Worm (Caenorhabditis elegans) whole organism, young adult: ENCODE data around the gene T22D1.8.

Experiments used
- B0035.1 ChIP-seq: sonication (generic microtip); optimal IDR thresholded peaks from 2 replicates; lab custom pipeline; 2016; ENCODE audit warnings: missing genetic modification characterization, mild to moderate bottlenecking, missing compliant biosample characterization, missing genotype, missing genetic modification reagents
- B0336.3 ChIP-seq: fragments of 200-800 bp; sonication (Bioruptor generic); IDR thresholded peaks from 2 replicates; pipeline ENCODE4 v1.3.6; 2022; ENCODE audit warnings: missing genetic modification characterization, missing compliant biosample characterization
- C06A6.2 ChIP-seq: fragments of 200-800 bp; sonication (Bioruptor generic); conservative IDR thresholded peaks from 2 replicates; pipeline ENCODE4 v1.3.6; 2022; ENCODE audit warnings: missing genetic modification characterization, missing compliant biosample characterization
- F10E7.11 ChIP-seq: sonication (generic microtip); optimal IDR thresholded peaks from 2 replicates; lab custom pipeline; 2017; ENCODE audit warnings: mild to moderate bottlenecking, missing genetic modification characterization, moderate library complexity, missing compliant biosample characterization
- F22D6.2 ChIP-seq: sonication (generic microtip); optimal IDR thresholded peaks from 2 replicates; lab custom pipeline; 2016; ENCODE audit warnings: mild to moderate bottlenecking, missing genetic modification characterization, missing compliant biosample characterization
- F39B2.1 ChIP-seq: fragments of 200-800 bp; sonication (Bioruptor generic); IDR thresholded peaks from 2 replicates; pipeline ENCODE4 v1.3.6; 2022; ENCODE audit warnings: missing genetic modification reagents, missing genetic modification characterization, missing compliant biosample characterization
- F49E8.2 ChIP-seq: sonication (generic microtip); optimal IDR thresholded peaks from 3 replicates; lab custom pipeline; 2017; ENCODE audit warnings: missing genetic modification characterization, mild to moderate bottlenecking, missing compliant biosample characterization, antibody characterized with exemption, moderate library complexity; ENCODE audit not compliant: insufficient read depth
- F57A8.1 ChIP-seq: fragments of 200-800 bp; sonication (Bioruptor generic); optimal IDR thresholded peaks from 2 replicates; lab custom pipeline; 2018; ENCODE audit warnings: mild to moderate bottlenecking, missing genetic modification characterization, moderate library complexity, missing compliant biosample characterization
- K12H6.12 ChIP-seq: fragments of 200-800 bp; sonication (Bioruptor generic); optimal IDR thresholded peaks from 2 replicates; lab custom pipeline; 2018; ENCODE audit warnings: mild to moderate bottlenecking, missing genetic modification characterization, missing compliant biosample characterization
- T26A5.8 ChIP-seq: sonication (generic microtip); optimal IDR thresholded peaks from 2 replicates; lab custom pipeline; 2016; ENCODE audit warnings: missing genetic modification characterization, missing compliant biosample characterization
- Y53F4B.3 ChIP-seq: fragments of 200-800 bp; sonication (Bioruptor generic); IDR thresholded peaks from 2 replicates; pipeline ENCODE4 v1.3.6; 2022; ENCODE audit warnings: missing genetic modification reagents, missing genetic modification characterization, missing compliant biosample characterization
- ama-1 ChIP-seq, 3 experiments: fragments of 150-350 bp in 1 of 3; sonication (generic microtip) in 2 of 3; optimal IDR thresholded peaks; 2 replicates each; lab custom pipeline; 2014 to 2018; ENCODE audit warnings: missing biosample characterization in 2 of 3, missing genetic modification characterization in 2 of 3, missing genetic modification reagents in 2 of 3
- aptf-2 ChIP-seq: fragments of 200-800 bp; sonication (Bioruptor generic); conservative IDR thresholded peaks from 2 replicates; pipeline ENCODE4 v1.3.6; 2022; ENCODE audit warnings: missing genetic modification reagents, missing genetic modification characterization, missing compliant biosample characterization
- aptf-3 ChIP-seq: fragments of 200-800 bp; sonication (Bioruptor generic); IDR thresholded peaks from 2 replicates; pipeline ENCODE4 v1.3.6; 2022; ENCODE audit warnings: missing genetic modification characterization, missing compliant biosample characterization
- athp-1 ChIP-seq: sonication (generic microtip); optimal IDR thresholded peaks from 2 replicates; lab custom pipeline; 2017; ENCODE audit warnings: mild to moderate bottlenecking, missing genetic modification characterization, missing compliant biosample characterization
- ccch-3 ChIP-seq: fragments of 200-800 bp; sonication (Bioruptor generic); optimal IDR thresholded peaks from 2 replicates; lab custom pipeline; 2018; ENCODE audit warnings: mild to moderate bottlenecking, missing genetic modification characterization, missing compliant biosample characterization
- cebp-2 ChIP-seq: fragments of 200-800 bp; sonication (Bioruptor generic); IDR thresholded peaks from 2 replicates; pipeline ENCODE4 v1.3.6; 2022; ENCODE audit warnings: missing genetic modification characterization, missing compliant biosample characterization
- ceh-79 ChIP-seq: sonication (generic microtip); optimal IDR thresholded peaks from 2 replicates; lab custom pipeline; 2017; ENCODE audit warnings: mild to moderate bottlenecking, missing genetic modification characterization, missing compliant biosample characterization
- dox-1 ChIP-seq: fragments of 200-800 bp; sonication (Bioruptor generic); IDR thresholded peaks from 2 replicates; pipeline ENCODE4 v1.3.6; 2022; ENCODE audit warnings: missing genetic modification reagents, missing genetic modification characterization, missing compliant biosample characterization
- egl-18 ChIP-seq: fragments of 200-800 bp; sonication (Bioruptor generic); IDR thresholded peaks from 2 replicates; pipeline ENCODE4 v1.3.6; 2022; ENCODE audit warnings: missing genetic modification reagents, missing genetic modification characterization, missing compliant biosample characterization
- fkh-3 ChIP-seq: sonication (generic microtip); optimal IDR thresholded peaks from 2 replicates; lab custom pipeline; 2016; ENCODE audit warnings: mild to moderate bottlenecking, missing genetic modification characterization, missing compliant biosample characterization
- him-1 ChIP-seq: sonication (generic microtip); optimal IDR thresholded peaks from 2 replicates; lab custom pipeline; 2016; ENCODE audit warnings: missing genotype, missing genetic modification reagents, missing genetic modification characterization, missing compliant biosample characterization
- hrde-1 ChIP-seq: sonication (generic microtip); optimal IDR thresholded peaks from 2 replicates; lab custom pipeline; 2016; ENCODE audit warnings: missing genetic modification characterization, mild to moderate bottlenecking, missing compliant biosample characterization, moderate library complexity, missing genotype, missing genetic modification reagents, borderline replicate concordance
- lag-1 ChIP-seq: fragments of 200-800 bp; sonication (Bioruptor generic); IDR thresholded peaks from 2 replicates; pipeline ENCODE4 v1.3.6; 2022; ENCODE audit warnings: missing genetic modification reagents, missing genetic modification characterization, missing compliant biosample characterization
- let-526 ChIP-seq: fragments of 200-800 bp; sonication (Bioruptor generic); IDR thresholded peaks from 2 replicates; pipeline ENCODE4 v1.3.6; 2022; ENCODE audit warnings: missing genetic modification reagents, missing genetic modification characterization, missing compliant biosample characterization
- lin-26 ChIP-seq: fragments of 200-800 bp; sonication (Bioruptor generic); IDR thresholded peaks from 2 replicates; pipeline ENCODE4 v1.3.6; 2022; ENCODE audit warnings: missing genetic modification reagents, missing genetic modification characterization, missing compliant biosample characterization
- lin-35 ChIP-seq, 3 experiments: fragments of 150-350 bp in 2 of 3; sonication (generic microtip) in 1 of 3; optimal IDR thresholded peaks; 2 replicates each; lab custom pipeline; 2014 to 2018; ENCODE audit warnings: missing biosample characterization in 3 of 3, missing genetic modification characterization in 3 of 3, missing genetic modification reagents in 3 of 3
- lin-54 ChIP-seq: fragments of 200-800 bp; sonication (Bioruptor generic); optimal IDR thresholded peaks from 2 replicates; lab custom pipeline; 2018; ENCODE audit warnings: mild to moderate bottlenecking, missing genetic modification characterization, missing compliant biosample characterization
- lir-1 ChIP-seq: fragments of 200-800 bp; sonication (Bioruptor generic); conservative IDR thresholded peaks from 2 replicates; pipeline ENCODE4 v1.3.6; 2022; ENCODE audit warnings: missing genetic modification reagents, missing genetic modification characterization, missing compliant biosample characterization
- lsl-1 ChIP-seq: fragments of 200-800 bp; sonication (Bioruptor generic); optimal IDR thresholded peaks from 2 replicates; lab custom pipeline; 2018; ENCODE audit warnings: mild to moderate bottlenecking, missing genetic modification characterization, moderate library complexity, missing compliant biosample characterization
- madf-3 ChIP-seq: fragments of 200-800 bp; sonication (Bioruptor generic); IDR thresholded peaks from 2 replicates; pipeline ENCODE4 v1.3.6; 2022; ENCODE audit warnings: missing genetic modification reagents, missing genetic modification characterization, missing compliant biosample characterization
- nhr-120 ChIP-seq: fragments of 200-800 bp; sonication (Bioruptor generic); IDR thresholded peaks from 2 replicates; pipeline ENCODE4 v1.3.6; 2022; ENCODE audit warnings: missing genetic modification characterization, missing compliant biosample characterization
- nhr-80 ChIP-seq: sonication (generic microtip); optimal IDR thresholded peaks from 2 replicates; lab custom pipeline; 2016; ENCODE audit warnings: missing genetic modification characterization, missing compliant biosample characterization
- nhr-90 ChIP-seq: sonication (generic microtip); optimal IDR thresholded peaks from 2 replicates; lab custom pipeline; 2016; ENCODE audit warnings: missing genotype, mild to moderate bottlenecking, missing genetic modification characterization, missing compliant biosample characterization
- pbrm-1 ChIP-seq: fragments of 200-800 bp; sonication (Bioruptor generic); IDR thresholded peaks from 2 replicates; pipeline ENCODE4 v1.3.6; 2022; ENCODE audit warnings: missing genetic modification reagents, missing genetic modification characterization, missing compliant biosample characterization
- pha-4 ChIP-seq: fragments of 150-350 bp; sonication (generic microtip); optimal IDR thresholded peaks from 2 replicates; lab custom pipeline; 2014; ENCODE audit warnings: missing biosample characterization, missing genetic modification reagents, missing genetic modification characterization
- repo-1 ChIP-seq: sonication (generic microtip); optimal IDR thresholded peaks from 2 replicates; lab custom pipeline; 2017; ENCODE audit warnings: mild to moderate bottlenecking, missing genetic modification characterization, missing compliant biosample characterization
- rpc-1 ChIP-seq, 2 experiments: fragments of 150-350 bp in 1 of 2; sonication (generic microtip) in 1 of 2; optimal IDR thresholded peaks; 2 replicates each; lab custom pipeline; 2014 to 2018; ENCODE audit warnings: missing biosample characterization in 1 of 2, missing genetic modification characterization in 1 of 2, missing genetic modification reagents in 1 of 2, missing genotype in 1 of 2
- sdz-38 ChIP-seq: sonication (generic microtip); optimal IDR thresholded peaks from 2 replicates; lab custom pipeline; 2016; ENCODE audit warnings: missing genotype, missing genetic modification characterization, missing compliant biosample characterization
- sea-2 ChIP-seq: fragments of 200-800 bp; sonication (Bioruptor generic); IDR thresholded peaks from 2 replicates; pipeline ENCODE4 v1.3.6; 2022; ENCODE audit warnings: missing genetic modification characterization, missing compliant biosample characterization
- snpc-3.4 ChIP-seq: sonication (generic microtip); optimal IDR thresholded peaks from 2 replicates; lab custom pipeline; 2017; ENCODE audit warnings: missing genetic modification characterization, mild to moderate bottlenecking, missing compliant biosample characterization, antibody characterized with exemption, moderate library complexity, missing genotype, missing genetic modification reagents
- snpc-4 ChIP-seq, 5 experiments: fragments of 150-350 bp in 1 of 5; sonication (generic microtip) in 4 of 5; optimal IDR thresholded peaks; 2 replicates each; lab custom pipeline; 2014 to 2018; ENCODE audit warnings: missing genetic modification characterization in 5 of 5, missing biosample characterization in 3 of 5, antibody characterized with exemption in 2 of 5, mild to moderate bottlenecking in 2 of 5, missing compliant biosample characterization in 2 of 5, missing genotype in 2 of 5, moderate library complexity in 2 of 5, missing genetic modification reagents in 1 of 5
- somi-1 ChIP-seq: fragments of 200-800 bp; sonication (Bioruptor generic); optimal IDR thresholded peaks from 2 replicates; lab custom pipeline; 2018; ENCODE audit warnings: mild to moderate bottlenecking, missing genetic modification characterization, missing compliant biosample characterization
- tbx-9 ChIP-seq: sonication (generic microtip); optimal IDR thresholded peaks from 2 replicates; lab custom pipeline; 2016; ENCODE audit warnings: borderline replicate concordance, missing genetic modification characterization, inconsistent platforms, missing compliant biosample characterization
- unc-130 ChIP-seq: sonication (generic microtip); optimal IDR thresholded peaks from 2 replicates; lab custom pipeline; 2016; ENCODE audit warnings: missing genetic modification reagents, missing genetic modification characterization, missing compliant biosample characterization
- unc-62 ChIP-seq: fragments of 150-350 bp; optimal IDR thresholded peaks from 2 replicates; lab custom pipeline; 2014; ENCODE audit warnings: missing biosample characterization, missing genetic modification reagents, missing genetic modification characterization
- xnd-1 ChIP-seq: sonication (generic microtip); optimal IDR thresholded peaks from 2 replicates; lab custom pipeline; 2016; ENCODE audit warnings: missing genotype, missing genetic modification reagents, missing genetic modification characterization, missing compliant biosample characterization
- zim-3 ChIP-seq: sonication (generic microtip); optimal IDR thresholded peaks from 2 replicates; lab custom pipeline; 2017; ENCODE audit warnings: mild to moderate bottlenecking, missing genetic modification characterization, moderate library complexity, missing compliant biosample characterization

T22D1.8 gene

DNA sequence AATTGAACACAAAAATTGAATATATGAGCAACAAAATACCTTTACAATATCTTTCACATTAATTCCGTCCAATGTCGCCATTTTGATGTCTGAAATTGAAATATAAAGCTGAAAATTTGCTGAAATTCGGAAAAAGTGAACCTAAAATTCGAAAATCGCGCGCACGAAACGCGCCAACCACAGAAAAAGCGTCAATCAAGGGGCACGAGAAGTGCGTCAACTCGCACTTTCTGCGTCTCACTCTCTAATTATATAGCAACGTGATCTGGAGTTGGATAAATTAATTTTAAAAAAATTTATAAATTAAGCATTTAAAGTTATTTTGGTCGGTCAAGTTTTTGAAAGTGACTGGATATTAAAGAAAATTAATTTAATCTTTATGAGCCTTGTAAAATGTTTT lies 13.2 kb upstream of the T22D1.8 start, which contains the start of gene ruvb-2 (continued):
- TF ChIP-seq egl-18 (GFP tag; lab: Robert Waterston, UW) (no peak), B0336.3 (GFP tag; lab: Robert Waterston, UW) (no peak; the same call in 1 of the 2 replicates), K12H6.12 (tag; lab: Kevin White, UChicago) (peak; percentile 22), F10E7.11 (no peak), zim-3 (tag; lab: Kevin White, UChicago) (no peak), repo-1 (tag; lab: Kevin White, UChicago) (no peak), cebp-2 (no peak), athp-1 (tag; lab: Kevin White, UChicago) (peak; percentile 73), lin-26 (no peak), let-526 (GFP tag; lab: Robert Waterston, UW) (no peak), F57A8.1 (GFP tag; lab: Kevin White, UChicago) (no peak), dox-1 (GFP tag; lab: Robert Waterston, UW) (no peak; the same call in 1 of the 2 replicates), pha-4 (tag; lab: Kevin White, UChicago) (peak; percentile 49), tbx-9 (tag; lab: Kevin White, UChicago) (no peak), F49E8.2 (no peak), ama-1 (optimal IDR thresholded peaks at IDR 0.05; lab: Kevin White, UChicago) (no peak), ama-1 (GFP tag; optimal IDR thresholded peaks at IDR 0.05; lab: Kevin White, UChicago) (no peak), aptf-2 (GFP tag; lab: Robert Waterston, UW) (no peak), sdz-38 (tag; lab: Kevin White, UChicago) (no peak), F22D6.2 (no peak), ceh-79 (tag; lab: Kevin White, UChicago) (no peak), sea-2 (GFP tag; lab: Robert Waterston, UW) (no peak), him-1 (tag; lab: Kevin White, UChicago) (peak; percentile 66), snpc-3.4 (tag; lab: Kevin White, UChicago) (peak; percentile 63), lag-1 (GFP tag; lab: Robert Waterston, UW) (no peak), xnd-1 (tag; lab: Kevin White, UChicago) (peak; percentile 23), C06A6.2 (no peak; the same call in 1 of the 2 replicates), fkh-3 (no peak), somi-1 (peak; percentile 65), Y53F4B.3 (no peak), hrde-1 (tag; lab: Kevin White, UChicago) (no peak), nhr-80 (tag; lab: Kevin White, UChicago) (peak; percentile 56), nhr-90 (no peak), lin-54 (peak; percentile 91), lin-35 (GFP tag; optimal IDR thresholded peaks at IDR 0.05; lab: Kevin White, UChicago) (peak in 1 of 3 experiments; percentile 81), T26A5.8 (tag; lab: Kevin White, UChicago) (no peak), pbrm-1 (peak; percentile 70; the same call in 1 of the 2 replicates), unc-130 (no peak), B0035.1 (tag; lab: Kevin White, UChicago) (no peak), aptf-3 (GFP tag; lab: Robert Waterston, UW) (no peak), nhr-120 (no peak), ccch-3 (GFP tag; lab: Kevin White, UChicago) (no peak), F39B2.1 (GFP tag; lab: Robert Waterston, UW) (no peak), lsl-1 (GFP tag; lab: Kevin White, UChicago) (peak; percentile 65), lir-1 (GFP tag; lab: Robert Waterston, UW) (0 out of 2 replicates have a peak, but pooled peaks have one; percentile 31), madf-3 (no peak), snpc-4 (GFP tag; optimal IDR thresholded peaks at IDR 0.05; lab: Kevin White, UChicago) (peak; percentile 74), snpc-4 (tag; optimal IDR thresholded peaks at IDR 0.05; lab: Kevin White, UChicago) (peak; percentile 79 to 91 (median 86)), unc-62 (GFP tag; lab: Kevin White, UChicago) (no peak), rpc-1 (optimal IDR thresholded peaks at IDR 0.05; lab: Kevin White, UChicago) (no peak), rpc-1 (tag; optimal IDR thresholded peaks at IDR 0.05; lab: Kevin White, UChicago) (no peak)
